Worm (Caenorhabditis elegans): ENCODE results near the gene grl-12.

Gene grl-12

DNA sequence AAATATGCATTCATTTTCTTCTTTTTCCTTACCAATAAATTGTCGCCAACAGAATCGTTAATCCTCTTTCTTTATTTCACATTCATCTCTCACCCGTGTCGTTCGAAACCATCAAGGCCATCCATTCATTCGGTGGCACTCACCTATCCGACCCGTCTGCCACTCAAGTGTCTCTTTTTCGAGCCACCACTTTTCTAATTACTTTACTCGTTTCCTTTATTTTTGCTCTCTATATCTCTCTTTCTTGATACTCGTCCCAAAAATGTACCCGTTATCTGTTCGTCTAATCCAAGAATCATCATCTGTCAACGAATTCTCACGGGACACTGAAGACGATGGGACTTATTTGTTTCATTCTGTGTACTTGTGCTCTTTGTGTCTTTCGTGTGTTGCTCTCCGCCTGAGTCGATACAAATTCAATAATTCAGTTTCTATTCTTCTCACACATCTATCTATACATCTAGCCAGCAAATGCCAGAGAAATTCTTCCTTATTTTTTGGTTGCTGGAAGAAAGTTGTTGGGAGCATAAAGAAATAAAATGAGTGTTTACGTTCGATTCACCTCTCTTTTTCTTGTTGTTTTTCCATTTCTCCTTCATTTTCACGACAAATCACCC lies 44.0 kb downstream of the grl-12 start:
- TF ChIP-seq nhr-71 (tag; optimal IDR thresholded peaks at IDR 0.05): no peak
- TF ChIP-seq egl-27 (tag; optimal IDR thresholded peaks at IDR 0.05): no peak
- TF ChIP-seq tlp-1 (tag; optimal IDR thresholded peaks at IDR 0.05): no peak
- TF ChIP-seq grh-1 (GFP tag; IDR thresholded peaks at IDR 0.05): no peak
- no peak for TF ChIP-seq alr-1 (tag; optimal IDR thresholded peaks at IDR 0.05; ENCODE audit: borderline replicate concordance)
- no peak for TF ChIP-seq ztf-11 (tag; optimal IDR thresholded peaks at IDR 0.05)
- TF ChIP-seq mep-1 (tag; optimal IDR thresholded peaks at IDR 0.05): no peak
- TF ChIP-seq ceh-90 (tag; optimal IDR thresholded peaks at IDR 0.05): no peak
- TF ChIP-seq blmp-1 (tag; optimal IDR thresholded peaks at IDR 0.05): peak; percentile 23
- no peak for TF ChIP-seq ces-1 (GFP tag; optimal IDR thresholded peaks at IDR 0.05)
- TF ChIP-seq unc-130 (tag; optimal IDR thresholded peaks at IDR 0.05): no peak
- peak; percentile 25 for TF ChIP-seq nhr-85 (tag)
- no peak for TF ChIP-seq elt-2 (tag; optimal IDR thresholded peaks at IDR 0.05)
- TF ChIP-seq ceh-82 (tag; optimal IDR thresholded peaks at IDR 0.05): no peak
- TF ChIP-seq lin-14 (GFP tag; optimal IDR thresholded peaks at IDR 0.05): peak; percentile 38
- no peak for TF ChIP-seq Y116A8C.19 (tag; optimal IDR thresholded peaks at IDR 0.05; ENCODE audit: borderline replicate concordance)
- TF ChIP-seq snu-23 (GFP tag; optimal IDR thresholded peaks at IDR 0.05): no peak
- no peak for TF ChIP-seq sptf-1 (tag; optimal IDR thresholded peaks at IDR 0.05)
- no peak for TF ChIP-seq swsn-7 (tag; optimal IDR thresholded peaks at IDR 0.05)
- no peak for TF ChIP-seq mdl-1 (tag; optimal IDR thresholded peaks at IDR 0.05)
- TF ChIP-seq nhr-90 (tag; optimal IDR thresholded peaks at IDR 0.05; ENCODE audit: poor library complexity): no peak
- TF ChIP-seq efl-1 (optimal IDR thresholded peaks at IDR 0.05): no peak
- TF ChIP-seq efl-1 (GFP tag; optimal IDR thresholded peaks at IDR 0.05 in 1 of 2): peak in 1 of 2 experiments; percentile 75
- no peak for TF ChIP-seq lin-13 (GFP tag; optimal IDR thresholded peaks at IDR 0.05)
- TF ChIP-seq fos-1 (tag; optimal IDR thresholded peaks at IDR 0.05): no peak
- TF ChIP-seq nhr-28 (tag; optimal IDR thresholded peaks at IDR 0.05): no peak
- peak; percentile 5 for TF ChIP-seq fkh-10 (GFP tag; optimal IDR thresholded peaks at IDR 0.05)
- no peak for TF ChIP-seq nhr-11 (tag; optimal IDR thresholded peaks at IDR 0.05)
- no peak for TF ChIP-seq nhr-47 (tag; optimal IDR thresholded peaks at IDR 0.05)
- no peak for TF ChIP-seq zag-1 (tag; optimal IDR thresholded peaks at IDR 0.05)
- TF ChIP-seq nhr-20 (tag; optimal IDR thresholded peaks at IDR 0.05): no peak
- no peak for TF ChIP-seq nhr-77 (tag; optimal IDR thresholded peaks at IDR 0.05)
- TF ChIP-seq F16B12.6 (tag; optimal IDR thresholded peaks at IDR 0.05): no peak
- no peak for TF ChIP-seq rnt-1 (tag; optimal IDR thresholded peaks at IDR 0.05)
- TF ChIP-seq aly-2 (tag; optimal IDR thresholded peaks at IDR 0.05): no peak

DNA sequence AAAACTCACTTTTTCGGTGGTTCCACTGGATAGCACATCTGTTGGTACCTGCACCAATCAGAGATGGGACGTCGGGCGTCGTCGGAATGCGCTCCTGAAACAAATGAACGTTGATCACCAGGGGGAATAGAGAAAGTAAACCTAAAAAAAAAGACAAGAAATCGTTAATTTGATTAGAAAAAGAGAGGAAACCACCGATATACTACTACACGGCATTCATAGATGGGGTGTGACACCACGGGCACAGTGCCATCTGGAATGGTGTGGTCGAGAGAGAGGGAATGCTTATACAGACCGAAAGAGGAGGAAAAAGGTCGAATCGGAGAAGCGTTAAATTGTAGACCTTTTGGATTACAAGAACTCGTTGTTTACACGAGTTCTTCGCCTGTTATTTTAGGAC lies 48.7 kb downstream of the grl-12 start, which contains the start of gene C10B5.3:
Gene C10B5.3, minus strand, starts transcription at position 101 of the 400 bp plus-strand sequence.
- TF ChIP-seq nhr-28 (tag; optimal IDR thresholded peaks at IDR 0.05): no peak
- no peak for TF ChIP-seq nhr-76 (tag; optimal IDR thresholded peaks at IDR 0.05)
- TF ChIP-seq Y116A8C.19 (tag; optimal IDR thresholded peaks at IDR 0.05; ENCODE audit: borderline replicate concordance): no peak
- TF ChIP-seq nhr-11 (tag; optimal IDR thresholded peaks at IDR 0.05): no peak
- TF ChIP-seq tbx-2 (tag; optimal IDR thresholded peaks at IDR 0.05): no peak
- no peak for TF ChIP-seq lin-14 (GFP tag; optimal IDR thresholded peaks at IDR 0.05)
- TF ChIP-seq elt-2 (tag; optimal IDR thresholded peaks at IDR 0.05): no peak
- no peak for TF ChIP-seq alr-1 (tag; optimal IDR thresholded peaks at IDR 0.05; ENCODE audit: borderline replicate concordance)
- TF ChIP-seq C04F5.9 (tag; optimal IDR thresholded peaks at IDR 0.05): no peak
- TF ChIP-seq unc-130 (tag; optimal IDR thresholded peaks at IDR 0.05): no peak
- TF ChIP-seq hpl-2 (GFP tag; optimal IDR thresholded peaks at IDR 0.05): no peak
- TF ChIP-seq pax-3 (tag; optimal IDR thresholded peaks at IDR 0.05): no peak

DNA sequence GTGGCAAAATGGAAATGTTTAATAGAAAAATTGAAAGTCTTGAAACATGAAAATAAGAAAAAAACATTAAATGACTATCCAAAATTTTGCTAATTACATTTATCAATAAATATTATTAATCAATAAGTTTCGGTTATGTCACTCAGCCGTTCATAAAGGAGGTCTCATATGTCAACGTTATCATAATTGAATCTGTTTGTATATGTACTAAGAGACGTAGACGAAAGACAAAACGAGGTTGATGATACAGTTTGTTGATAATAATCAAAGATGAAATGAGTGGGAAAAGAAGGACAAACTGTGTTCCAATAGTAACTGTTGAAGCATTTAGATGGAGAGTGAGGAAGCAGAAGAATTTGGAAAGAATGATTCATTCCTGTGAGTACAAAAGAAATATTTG lies 49.9 kb downstream of the grl-12 start:
- TF ChIP-seq blmp-1 (tag; optimal IDR thresholded peaks at IDR 0.05): peak; percentile 11
- no peak for TF ChIP-seq aha-1 (tag; optimal IDR thresholded peaks at IDR 0.05)
